Worm (Caenorhabditis elegans): ENCODE data around the gene C37C3.10.

ce11 chrV:7837809-7838208 lies 25.1 kb downstream of the C37C3.10 start, which contains the start of gene ttr-33:
- TF ChIP-seq elt-3 (tag; optimal IDR thresholded peaks at IDR 0.05) (no peak), nhr-28 (tag; optimal IDR thresholded peaks at IDR 0.05) (no peak), ces-1 (GFP tag; optimal IDR thresholded peaks at IDR 0.05) (no peak)
